Worm (Caenorhabditis elegans) whole organism, L2 larva: ENCODE data around the gene scrm-5.

Experiments used
- C34F6.9 ChIP-seq: fragments of 150-350 bp; optimal IDR thresholded peaks from 2 replicates; lab custom pipeline; 2014; ENCODE audit warnings: missing biosample characterization, missing genetic modification characterization
- F13H6.1 ChIP-seq: sonication (generic microtip); optimal IDR thresholded peaks from 2 replicates; lab custom pipeline; 2016; ENCODE audit warnings: missing genetic modification characterization, missing compliant biosample characterization
- Y55F3AM.14 ChIP-seq: fragments of 200-800 bp; sonication (Bioruptor generic); optimal IDR thresholded peaks from 2 replicates; lab custom pipeline; 2018; ENCODE audit warnings: mild to moderate bottlenecking, missing genetic modification characterization, missing compliant biosample characterization
- ZK546.5 ChIP-seq: sonication (generic microtip); optimal IDR thresholded peaks from 2 replicates; lab custom pipeline; 2017; ENCODE audit warnings: missing biosample characterization, missing genetic modification characterization
- ama-1 ChIP-seq: fragments of 150-350 bp; optimal IDR thresholded peaks from 2 replicates; lab custom pipeline; 2018; ENCODE audit warnings: inconsistent platforms
- blmp-1 ChIP-seq: sonication (generic microtip); optimal IDR thresholded peaks from 2 replicates; lab custom pipeline; 2017; ENCODE audit warnings: missing genetic modification characterization, mild to moderate bottlenecking, missing compliant biosample characterization, antibody characterized with exemption, moderate library complexity; ENCODE audit not compliant: insufficient read depth
- ceh-16 ChIP-seq: fragments of 150-350 bp; optimal IDR thresholded peaks from 2 replicates; lab custom pipeline; 2014; ENCODE audit warnings: missing biosample characterization, missing genetic modification characterization
- dmd-4 ChIP-seq: sonication (generic microtip); optimal IDR thresholded peaks from 2 replicates; lab custom pipeline; 2017; ENCODE audit warnings: missing biosample characterization, missing genetic modification characterization
- elt-1 ChIP-seq: fragments of 150-350 bp; optimal IDR thresholded peaks from 2 replicates; lab custom pipeline; 2014; ENCODE audit warnings: missing biosample characterization, missing genetic modification characterization
- elt-3 ChIP-seq: sonication (generic microtip); optimal IDR thresholded peaks from 2 replicates; lab custom pipeline; 2017; ENCODE audit warnings: missing biosample characterization, missing genetic modification characterization
- fos-1 ChIP-seq: fragments of 150-350 bp; optimal IDR thresholded peaks from 2 replicates; lab custom pipeline; 2014; ENCODE audit warnings: missing biosample characterization, missing genetic modification characterization
- gmeb-1 ChIP-seq: fragments of 150-350 bp; optimal IDR thresholded peaks from 2 replicates; lab custom pipeline; 2014; ENCODE audit warnings: missing biosample characterization, missing genetic modification characterization
- lin-11 ChIP-seq: fragments of 150-350 bp; sonication (generic microtip); optimal IDR thresholded peaks from 2 replicates; lab custom pipeline; 2014; ENCODE audit warnings: missing biosample characterization, missing genetic modification characterization, inconsistent platforms, mixed read lengths
- lin-13 ChIP-seq: fragments of 150-350 bp; optimal IDR thresholded peaks from 2 replicates; lab custom pipeline; 2014; ENCODE audit warnings: missing biosample characterization, missing genetic modification reagents, missing genetic modification characterization
- lsy-2 ChIP-seq, 2 experiments: fragments of 150-350 bp in 1 of 2; sonication (generic microtip) in 1 of 2; optimal IDR thresholded peaks; 2 replicates each; lab custom pipeline; 2014 to 2017; ENCODE audit warnings: missing biosample characterization in 2 of 2, missing genetic modification characterization in 2 of 2
- mab-5 ChIP-seq: fragments of 150-350 bp; optimal IDR thresholded peaks from 2 replicates; lab custom pipeline; 2014; ENCODE audit warnings: missing biosample characterization, missing genetic modification characterization
- mdl-1 ChIP-seq, 2 experiments: fragments of 150-350 bp in 1 of 2; sonication (generic microtip) in 1 of 2; optimal IDR thresholded peaks; 2 replicates each; lab custom pipeline; 2017; ENCODE audit warnings: missing biosample characterization in 2 of 2, missing genetic modification characterization in 2 of 2
- nhr-10 ChIP-seq: sonication (generic microtip); optimal IDR thresholded peaks from 2 replicates; lab custom pipeline; 2017; ENCODE audit warnings: missing biosample characterization, missing genetic modification characterization
- nhr-12 ChIP-seq: fragments of 150-350 bp; optimal IDR thresholded peaks from 2 replicates; lab custom pipeline; 2014; ENCODE audit warnings: missing biosample characterization, missing genetic modification characterization
- nhr-129 ChIP-seq: fragments of 150-350 bp; optimal IDR thresholded peaks from 2 replicates; lab custom pipeline; 2014; ENCODE audit warnings: missing biosample characterization, missing genetic modification characterization
- nhr-23 ChIP-seq: fragments of 150-350 bp; optimal IDR thresholded peaks from 2 replicates; lab custom pipeline; 2014; ENCODE audit warnings: missing biosample characterization, missing genetic modification reagents, missing genetic modification characterization
- nhr-237 ChIP-seq: fragments of 150-350 bp; optimal IDR thresholded peaks from 2 replicates; lab custom pipeline; 2014; ENCODE audit warnings: missing biosample characterization, missing genetic modification characterization
- nhr-25 ChIP-seq: fragments of 150-350 bp; sonication (generic microtip); optimal IDR thresholded peaks from 3 replicates; lab custom pipeline; 2014; ENCODE audit warnings: missing biosample characterization, missing genetic modification characterization
- nhr-6 ChIP-seq: fragments of 150-350 bp; optimal IDR thresholded peaks from 2 replicates; lab custom pipeline; 2014; ENCODE audit warnings: missing biosample characterization, missing genetic modification characterization
- nhr-77 ChIP-seq: fragments of 150-350 bp; optimal IDR thresholded peaks from 2 replicates; lab custom pipeline; 2014; ENCODE audit warnings: missing biosample characterization, missing genetic modification characterization
- peb-1 ChIP-seq: fragments of 150-350 bp; optimal IDR thresholded peaks from 2 replicates; lab custom pipeline; 2014; ENCODE audit warnings: missing biosample characterization, missing genetic modification characterization
- sem-4 ChIP-seq: fragments of 150-350 bp; optimal IDR thresholded peaks from 2 replicates; lab custom pipeline; 2014; ENCODE audit warnings: missing biosample characterization, missing genetic modification reagents, missing genetic modification characterization
- snpc-4 ChIP-seq: fragments of 150-350 bp; optimal IDR thresholded peaks from 2 replicates; lab custom pipeline; 2014; ENCODE audit warnings: missing biosample characterization, missing genetic modification characterization
- unc-55 ChIP-seq: fragments of 150-350 bp; sonication (generic microtip); optimal IDR thresholded peaks from 3 replicates; lab custom pipeline; 2014; ENCODE audit warnings: missing biosample characterization, missing genetic modification reagents, missing genetic modification characterization
- unc-62 ChIP-seq: fragments of 150-350 bp; optimal IDR thresholded peaks from 2 replicates; lab custom pipeline; 2014; ENCODE audit warnings: missing biosample characterization, missing genetic modification reagents, missing genetic modification characterization
- zag-1 ChIP-seq: fragments of 150-350 bp; optimal IDR thresholded peaks from 2 replicates; lab custom pipeline; 2014; ENCODE audit warnings: missing biosample characterization, missing genetic modification characterization
- ztf-1 ChIP-seq: fragments of 200-800 bp; sonication (Bioruptor generic); conservative IDR thresholded peaks from 2 replicates; pipeline ENCODE4 v1.3.6; 2022; ENCODE audit warnings: missing genetic modification characterization, missing compliant biosample characterization
- ztf-11 ChIP-seq: sonication (generic microtip); optimal IDR thresholded peaks from 2 replicates; lab custom pipeline; 2017; ENCODE audit warnings: missing biosample characterization, missing genetic modification characterization
- ztf-4 ChIP-seq: fragments of 150-350 bp; optimal IDR thresholded peaks from 2 replicates; lab custom pipeline; 2014; ENCODE audit warnings: missing biosample characterization, missing genetic modification characterization

Gene scrm-5

ce11 chrIV:4162121-4162520, at the start of gene scrm-5:
Gene scrm-5 (plus strand): TSS chrIV:4162421.
- no peak for TF ChIP-seq mdl-1 (tag; optimal IDR thresholded peaks at IDR 0.05; lab: Kevin White, UChicago)
- no peak for TF ChIP-seq ztf-4 (tag; lab: Kevin White, UChicago)
- no peak for TF ChIP-seq C34F6.9 (tag; lab: Kevin White, UChicago)
- TF ChIP-seq snpc-4 (tag; lab: Kevin White, UChicago), result no peak
- no peak for TF ChIP-seq nhr-12 (tag; lab: Kevin White, UChicago)
- no peak for TF ChIP-seq mab-5 (tag; lab: Kevin White, UChicago)
- TF ChIP-seq fos-1 (tag; lab: Kevin White, UChicago), result no peak
- no peak for TF ChIP-seq ama-1 (lab: Kevin White, UChicago)

ce11 chrIV:4114526-4114925, 47.7 kb upstream of the scrm-5 start, which contains the start of gene F49F1.15:
Gene F49F1.15 (minus strand): TSS chrIV:4114626.
- TF ChIP-seq ztf-11 (tag; lab: Kevin White, UChicago) (no peak), nhr-77 (no peak), mdl-1 (tag; optimal IDR thresholded peaks at IDR 0.05; lab: Kevin White, UChicago) (no peak), unc-62 (GFP tag; lab: Kevin White, UChicago) (no peak)

- TF ChIP-seq nhr-237, result no peak
- no peak for TF ChIP-seq F13H6.1 (tag; lab: Kevin White, UChicago)
- no peak for TF ChIP-seq gmeb-1 (tag; lab: Kevin White, UChicago)
- no peak for TF ChIP-seq unc-62 (GFP tag; lab: Kevin White, UChicago)
- no peak for TF ChIP-seq lsy-2 (tag; optimal IDR thresholded peaks at IDR 0.05; lab: Kevin White, UChicago)
- TF ChIP-seq nhr-10 (tag; lab: Kevin White, UChicago), result no peak
- no peak for TF ChIP-seq dmd-4 (tag; lab: Kevin White, UChicago)
- TF ChIP-seq lin-13, result no peak
- no peak for TF ChIP-seq Y55F3AM.14 (GFP tag; lab: Kevin White, UChicago)
Observed at ce11 chrIV:4115634-4116033, 46.6 kb upstream of the scrm-5 start, which contains the start of the genes F49F1.4 and F49F1.2. Gene F49F1.4 (minus strand): TSS chrIV:4115734. Gene F49F1.2 (plus strand): TSS chrIV:4115943.

- TF ChIP-seq fos-1 (tag; lab: Kevin White, UChicago), result peak; percentile 15
- no peak for TF ChIP-seq F13H6.1 (tag; lab: Kevin White, UChicago)
Observed at ce11 chrIV:4117432-4117831, 44.8 kb upstream of the scrm-5 start, which contains the start of gene drd-50. Gene drd-50 (plus strand): TSS chrIV:4117732.

ce11 chrIV:4120263-4120662, 42.0 kb upstream of the scrm-5 start, which contains the start of gene F49F1.5:
Gene F49F1.5 (minus strand): TSS chrIV:4120415.
- TF ChIP-seq unc-55 (GFP tag; lab: Kevin White, UChicago) (no peak), nhr-23 (tag; lab: Kevin White, UChicago) (no peak), elt-3 (tag; lab: Kevin White, UChicago) (no peak)

- TF ChIP-seq lin-13 (no peak), nhr-129 (no peak), zag-1 (tag; lab: Kevin White, UChicago) (no peak), blmp-1 (no peak), elt-3 (tag; lab: Kevin White, UChicago) (no peak), ama-1 (lab: Kevin White, UChicago) (no peak), nhr-6 (tag; lab: Kevin White, UChicago) (no peak), snpc-4 (tag; lab: Kevin White, UChicago) (no peak), ztf-1 (GFP tag; lab: Robert Waterston, UW) (no peak), ztf-4 (tag; lab: Kevin White, UChicago) (no peak), lin-11 (no peak), peb-1 (tag; lab: Kevin White, UChicago) (no peak), elt-1 (no peak), nhr-25 (tag; lab: Kevin White, UChicago) (no peak), ceh-16 (tag; lab: Kevin White, UChicago) (no peak), sem-4 (tag; lab: Kevin White, UChicago) (no peak), ztf-11 (tag; lab: Kevin White, UChicago) (no peak), unc-62 (GFP tag; lab: Kevin White, UChicago) (no peak), ZK546.5 (tag; lab: Kevin White, UChicago) (no peak), Y55F3AM.14 (GFP tag; lab: Kevin White, UChicago) (no peak)
Observed at ce11 chrIV:4121055-4121454, 41.2 kb upstream of the scrm-5 start.
